Worm (Caenorhabditis elegans) whole organism, L1 larva: ENCODE measurements around the gene F20D6.8.

ENCODE experiments used
- Y116A8C.19 ChIP-seq: sonication (generic microtip); optimal IDR thresholded peaks from 2 replicates; lab custom pipeline; 2016; ENCODE audit warnings: missing compliant biosample characterization, missing genetic modification characterization, borderline replicate concordance
- aha-1 ChIP-seq: fragments of 150-350 bp; optimal IDR thresholded peaks from 2 replicates; lab custom pipeline; 2014; ENCODE audit warnings: missing biosample characterization, missing genetic modification characterization
- alr-1 ChIP-seq: fragments of 200-800 bp; sonication (Bioruptor generic); optimal IDR thresholded peaks from 2 replicates; lab custom pipeline; 2018; ENCODE audit warnings: borderline replicate concordance, mild to moderate bottlenecking, missing genetic modification characterization, missing compliant biosample characterization
- aly-2 ChIP-seq: fragments of 150-350 bp; optimal IDR thresholded peaks from 2 replicates; lab custom pipeline; 2014; ENCODE audit warnings: missing biosample characterization, missing genetic modification characterization
- ceh-8 ChIP-seq: fragments of 200-800 bp; sonication (Bioruptor generic); optimal IDR thresholded peaks from 2 replicates; lab custom pipeline; 2018; ENCODE audit warnings: mild to moderate bottlenecking, missing genetic modification characterization, moderate library complexity, missing compliant biosample characterization
- ceh-82 ChIP-seq, 3 experiments: fragments of 150-350 bp in 1 of 3; sonication (generic microtip) in 2 of 3; optimal IDR thresholded peaks; 2 replicates each; lab custom pipeline; 2014 to 2017; ENCODE audit warnings: missing biosample characterization in 3 of 3, missing genetic modification characterization in 3 of 3
- ceh-88 ChIP-seq: fragments of 200-800 bp; sonication (Bioruptor generic); IDR thresholded peaks from 2 replicates; pipeline ENCODE4 v1.3.6; 2022; ENCODE audit warnings: missing genetic modification characterization, missing compliant biosample characterization
- ces-1 ChIP-seq: fragments of 150-350 bp; optimal IDR thresholded peaks from 2 replicates; lab custom pipeline; 2014; ENCODE audit warnings: missing biosample characterization, missing genetic modification reagents, missing genetic modification characterization
- efl-1 ChIP-seq, 4 experiments: fragments of 150-350 bp; optimal IDR thresholded peaks in 3 of 4; peaks in 1 of 4; 1 replicate in 1 of 4; 2 replicates in 3 of 4; lab custom pipeline; 2014; ENCODE audit warnings: missing biosample characterization in 2 of 4, missing genetic modification characterization in 2 of 4, missing genetic modification reagents in 2 of 4
- efl-3 ChIP-seq: fragments of 200-800 bp; sonication (Bioruptor generic); optimal IDR thresholded peaks from 2 replicates; lab custom pipeline; 2018; ENCODE audit warnings: mild to moderate bottlenecking, missing genetic modification characterization, missing compliant biosample characterization
- elt-2 ChIP-seq: sonication (generic microtip); optimal IDR thresholded peaks from 2 replicates; lab custom pipeline; 2016; ENCODE audit warnings: missing genetic modification characterization, mild to moderate bottlenecking, inconsistent platforms, missing compliant biosample characterization, missing genetic modification reagents
- ets-5 ChIP-seq: fragments of 200-800 bp; sonication (Bioruptor generic); IDR thresholded peaks from 2 replicates; pipeline ENCODE4 v1.3.6; 2022; ENCODE audit warnings: missing genetic modification characterization, missing compliant biosample characterization
- fkh-4 ChIP-seq: sonication (generic microtip); optimal IDR thresholded peaks from 2 replicates; lab custom pipeline; 2016; ENCODE audit warnings: missing compliant biosample characterization, missing genetic modification characterization, borderline replicate concordance
- grh-1 ChIP-seq: fragments of 200-800 bp; sonication (Bioruptor generic); IDR thresholded peaks from 2 replicates; pipeline ENCODE4 v1.3.6; 2022; ENCODE audit warnings: missing genetic modification reagents, missing genetic modification characterization, missing compliant biosample characterization
- hpl-2 ChIP-seq: fragments of 150-350 bp; optimal IDR thresholded peaks from 2 replicates; lab custom pipeline; 2014; ENCODE audit warnings: missing biosample characterization, missing genetic modification reagents, missing genetic modification characterization
- irx-1 ChIP-seq: sonication (generic microtip); optimal IDR thresholded peaks from 2 replicates; lab custom pipeline; 2016; ENCODE audit warnings: missing genetic modification characterization, missing compliant biosample characterization
- jun-1 ChIP-seq: fragments of 150-350 bp; optimal IDR thresholded peaks from 2 replicates; lab custom pipeline; 2014; ENCODE audit warnings: missing biosample characterization, missing genetic modification reagents, missing genetic modification characterization
- lin-14 ChIP-seq: fragments of 200-800 bp; sonication (Bioruptor generic); optimal IDR thresholded peaks from 2 replicates; lab custom pipeline; 2018; ENCODE audit warnings: mild to moderate bottlenecking, missing genetic modification characterization, moderate library complexity, missing compliant biosample characterization
- lin-35 ChIP-seq, 2 experiments: fragments of 150-350 bp; optimal IDR thresholded peaks; 2 replicates each; lab custom pipeline; 2014; ENCODE audit warnings: missing biosample characterization in 2 of 2, missing genetic modification characterization in 2 of 2, missing genetic modification reagents in 2 of 2
- lin-39 ChIP-seq: fragments of 150-350 bp; optimal IDR thresholded peaks from 2 replicates; lab custom pipeline; 2014; ENCODE audit warnings: missing biosample characterization, missing genetic modification reagents, missing genetic modification characterization
- lsy-2 ChIP-seq, 2 experiments: fragments of 150-350 bp; optimal IDR thresholded peaks; 2 replicates each; lab custom pipeline; 2014; ENCODE audit warnings: missing biosample characterization in 2 of 2, missing genetic modification characterization in 2 of 2
- mep-1 ChIP-seq: fragments of 150-350 bp; optimal IDR thresholded peaks from 2 replicates; lab custom pipeline; 2014; ENCODE audit warnings: missing biosample characterization, missing genetic modification characterization
- nhr-19 ChIP-seq: fragments of 200-800 bp; sonication (Bioruptor generic); conservative IDR thresholded peaks from 2 replicates; pipeline ENCODE4 v1.3.6; 2022; ENCODE audit warnings: missing genetic modification characterization, missing compliant biosample characterization
- nhr-20 ChIP-seq: sonication (generic microtip); optimal IDR thresholded peaks from 2 replicates; lab custom pipeline; 2016; ENCODE audit warnings: mild to moderate bottlenecking, missing genetic modification characterization, missing compliant biosample characterization
- nhr-28 ChIP-seq: fragments of 150-350 bp; optimal IDR thresholded peaks from 2 replicates; lab custom pipeline; 2014; ENCODE audit warnings: missing biosample characterization, missing genetic modification characterization
- nhr-71 ChIP-seq: sonication (generic microtip); optimal IDR thresholded peaks from 2 replicates; lab custom pipeline; 2016; ENCODE audit warnings: mild to moderate bottlenecking, missing genetic modification characterization, moderate library complexity, missing compliant biosample characterization
- nhr-84 ChIP-seq: sonication (generic microtip); optimal IDR thresholded peaks from 2 replicates; lab custom pipeline; 2017; ENCODE audit warnings: missing biosample characterization, missing genetic modification characterization
- nhr-85 ChIP-seq: sonication (generic microtip); peaks from one replicate; lab custom pipeline; 2016; ENCODE audit warnings: missing genetic modification characterization, inconsistent platforms, missing compliant biosample characterization
- rnt-1 ChIP-seq: sonication (generic microtip); optimal IDR thresholded peaks from 2 replicates; lab custom pipeline; 2016; ENCODE audit warnings: mild to moderate bottlenecking, missing genetic modification characterization, moderate library complexity, missing compliant biosample characterization
- snu-23 ChIP-seq: sonication (generic microtip); optimal IDR thresholded peaks from 2 replicates; lab custom pipeline; 2016; ENCODE audit warnings: missing genetic modification characterization, missing compliant biosample characterization
- sox-4 ChIP-seq: sonication (generic microtip); optimal IDR thresholded peaks from 2 replicates; lab custom pipeline; 2016; ENCODE audit warnings: missing genetic modification characterization, missing compliant biosample characterization
- sptf-1 ChIP-seq: fragments of 150-350 bp; optimal IDR thresholded peaks from 2 replicates; lab custom pipeline; 2014; ENCODE audit warnings: missing biosample characterization, missing genetic modification characterization
- swsn-7 ChIP-seq: sonication (generic microtip); optimal IDR thresholded peaks from 2 replicates; lab custom pipeline; 2016; ENCODE audit warnings: missing genetic modification characterization, missing compliant biosample characterization
- tlp-1 ChIP-seq: fragments of 150-350 bp; optimal IDR thresholded peaks from 2 replicates; lab custom pipeline; 2014; ENCODE audit warnings: missing biosample characterization, missing genetic modification characterization
- unc-130 ChIP-seq: fragments of 150-350 bp; optimal IDR thresholded peaks from 2 replicates; lab custom pipeline; 2017; ENCODE audit warnings: missing biosample characterization, missing genetic modification characterization, inconsistent platforms
- unc-30 ChIP-seq: sonication (generic microtip); optimal IDR thresholded peaks from 2 replicates; lab custom pipeline; 2017; ENCODE audit warnings: missing biosample characterization, missing genetic modification characterization
- unc-86 ChIP-seq: sonication (generic microtip); optimal IDR thresholded peaks from 2 replicates; lab custom pipeline; 2016; ENCODE audit warnings: missing genetic modification characterization, missing compliant biosample characterization
- zag-1 ChIP-seq: fragments of 150-350 bp; optimal IDR thresholded peaks from 2 replicates; lab custom pipeline; 2014; ENCODE audit warnings: missing biosample characterization, missing genetic modification characterization

F20D6.8 gene

ce11 chrV:8196993-8197392 is 28.9 kb upstream of the F20D6.8 start:
- TF ChIP-seq hpl-2 (GFP tag; lab: Kevin White, UChicago) (no peak), aly-2 (tag; lab: Kevin White, UChicago) (no peak), tlp-1 (tag; lab: Kevin White, UChicago) (no peak), efl-1 (optimal IDR thresholded peaks at IDR 0.05; lab: Kevin White, UChicago) (no peak), efl-1 (GFP tag; optimal IDR thresholded peaks at IDR 0.05 in 1 of 2; lab: Kevin White, UChicago) (peak in 1 of 2 experiments; percentile 67)

DNA sequence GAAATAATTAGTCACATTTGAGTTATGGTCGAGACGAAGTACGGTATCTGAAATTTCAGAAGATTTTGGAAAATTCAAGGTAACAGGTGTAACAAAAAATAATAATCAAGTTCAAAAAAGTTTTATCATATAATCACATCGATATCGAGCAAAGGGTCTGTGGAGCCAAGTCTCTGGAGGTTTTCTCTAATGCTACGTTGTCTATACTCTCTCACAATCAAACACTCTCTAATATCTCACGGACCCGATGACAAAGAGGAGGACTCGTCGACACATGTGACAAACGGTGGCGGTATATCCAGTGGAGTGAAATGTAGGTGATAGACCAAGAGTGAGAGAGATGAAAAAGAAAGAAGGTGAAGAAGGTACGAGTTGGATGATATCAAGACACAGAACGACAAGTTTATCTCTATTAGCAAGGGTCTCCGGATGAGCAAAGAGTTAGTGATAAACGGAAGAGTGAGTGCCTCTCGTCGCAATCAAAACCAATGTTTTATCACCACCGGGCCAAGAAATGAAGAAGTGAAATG is 27.9 kb upstream of the F20D6.8 start, which contains the start of gene F20D6.10:
Gene F20D6.10 (minus strand): TSS at position 51 of the 530 bp plus-strand sequence.
- peak; percentile 22 for TF ChIP-seq snu-23 (GFP tag; lab: Kevin White, UChicago)
- TF ChIP-seq sox-4 (tag; lab: Kevin White, UChicago): no peak
- peak; percentile 19 for TF ChIP-seq unc-130 (tag; lab: Kevin White, UChicago)
- TF ChIP-seq nhr-71 (tag; lab: Kevin White, UChicago): peak; percentile 71
- no peak for TF ChIP-seq sptf-1 (tag; lab: Kevin White, UChicago)
- TF ChIP-seq lin-14 (GFP tag; lab: Kevin White, UChicago): peak; percentile 59
- peak; percentile 30 to 44 for TF ChIP-seq lsy-2 (tag; optimal IDR thresholded peaks at IDR 0.05; lab: Kevin White, UChicago)
- TF ChIP-seq nhr-20 (tag; lab: Kevin White, UChicago): peak; percentile 12
- peak; percentile 78 for TF ChIP-seq rnt-1 (tag; lab: Kevin White, UChicago)
- peak in 1 of 2 experiments; percentile 5 for TF ChIP-seq efl-1 (optimal IDR thresholded peaks at IDR 0.05; lab: Kevin White, UChicago)
- TF ChIP-seq efl-1 (GFP tag; optimal IDR thresholded peaks at IDR 0.05 in 1 of 2; lab: Kevin White, UChicago): peak in 1 of 2 experiments; percentile 20
- no peak for TF ChIP-seq irx-1 (tag; lab: Kevin White, UChicago)

- TF ChIP-seq mep-1 (tag; lab: Kevin White, UChicago) (no peak), swsn-7 (tag; lab: Kevin White, UChicago) (no peak), efl-1 (optimal IDR thresholded peaks at IDR 0.05; lab: Kevin White, UChicago) (no peak), efl-1 (GFP tag; optimal IDR thresholded peaks at IDR 0.05 in 1 of 2; lab: Kevin White, UChicago) (no peak), snu-23 (GFP tag; lab: Kevin White, UChicago) (no peak), lin-35 (GFP tag; optimal IDR thresholded peaks at IDR 0.05; lab: Kevin White, UChicago) (no peak), elt-2 (tag; lab: Kevin White, UChicago) (no peak), lin-39 (no peak), nhr-28 (no peak), grh-1 (no peak), jun-1 (tag; lab: Kevin White, UChicago) (no peak), unc-30 (tag; lab: Kevin White, UChicago) (no peak), ceh-82 (tag; optimal IDR thresholded peaks at IDR 0.05; lab: Kevin White, UChicago) (no peak), unc-86 (no peak), nhr-85 (no peak), ceh-8 (GFP tag; lab: Kevin White, UChicago) (no peak), Y116A8C.19 (tag; lab: Kevin White, UChicago) (no peak), efl-3 (GFP tag; lab: Kevin White, UChicago) (no peak), fkh-4 (tag; lab: Kevin White, UChicago) (no peak)
These were observed 22.4 kb upstream of the F20D6.8 start, which contains the start of gene F20D6.1 for ce11 chrV:8190430-8190829. Gene F20D6.1, plus strand, starts transcription at chrV:8190730.

ce11 chrV:8190016-8190415 is 21.9 kb upstream of the F20D6.8 start, which contains the start of gene F20D6.12:
Gene F20D6.12, minus strand, starts transcription at chrV:8190116.
- TF ChIP-seq lsy-2 (tag; optimal IDR thresholded peaks at IDR 0.05; lab: Kevin White, UChicago): no peak
- no peak for TF ChIP-seq aha-1 (tag; lab: Kevin White, UChicago)
- TF ChIP-seq swsn-7 (tag; lab: Kevin White, UChicago): no peak
- TF ChIP-seq ets-5 (GFP tag; lab: Robert Waterston, UW): no peak
- TF ChIP-seq ces-1 (GFP tag; lab: Kevin White, UChicago): no peak
- TF ChIP-seq ceh-88 (GFP tag; lab: Robert Waterston, UW): no peak
- TF ChIP-seq nhr-20 (tag; lab: Kevin White, UChicago): no peak
- TF ChIP-seq zag-1 (tag; lab: Kevin White, UChicago): no peak
- TF ChIP-seq nhr-85: no peak
- no peak for TF ChIP-seq fkh-4 (tag; lab: Kevin White, UChicago)
- no peak for TF ChIP-seq nhr-19 (GFP tag; lab: Robert Waterston, UW)
- no peak for TF ChIP-seq unc-130 (tag; lab: Kevin White, UChicago)
- TF ChIP-seq snu-23 (GFP tag; lab: Kevin White, UChicago): no peak
- no peak for TF ChIP-seq efl-3 (GFP tag; lab: Kevin White, UChicago)
- no peak for TF ChIP-seq nhr-84 (tag; lab: Kevin White, UChicago)
- TF ChIP-seq lin-14 (GFP tag; lab: Kevin White, UChicago): no peak
- no peak for TF ChIP-seq lin-39
- TF ChIP-seq alr-1: no peak
